Worm (Caenorhabditis elegans): ENCODE measurements around the gene exh-1.

- TF ChIP-seq nhr-76 (tag; optimal IDR thresholded peaks at IDR 0.05) (no peak), elt-3 (tag; optimal IDR thresholded peaks at IDR 0.05) (no peak), lin-15B (tag; optimal IDR thresholded peaks at IDR 0.05) (no peak), mep-1 (tag; optimal IDR thresholded peaks at IDR 0.05) (no peak), lin-35 (GFP tag; optimal IDR thresholded peaks at IDR 0.05) (no peak), fkh-10 (GFP tag; optimal IDR thresholded peaks at IDR 0.05) (no peak), isw-1 (GFP tag; IDR thresholded peaks at IDR 0.05) (no peak), nhr-28 (tag; optimal IDR thresholded peaks at IDR 0.05) (no peak), mdl-1 (tag; optimal IDR thresholded peaks at IDR 0.05) (no peak), unc-62 (GFP tag; optimal IDR thresholded peaks at IDR 0.05) (no peak), grh-1 (GFP tag; IDR thresholded peaks at IDR 0.05) (no peak)
Measured at ce11 chrV:3145241-3145640, 11.6 kb upstream of the exh-1 start.
